Fruit fly (Drosophila melanogaster) whole organism, embryonic: Measurements from ENCODE around the gene CG10365.

Source experiments
- CG11723 ChIP-seq: fragments of 200-800 bp; sonication (Bioruptor generic); optimal IDR thresholded peaks from 2 replicates; lab custom pipeline; 2017; ENCODE audit warnings: missing biosample characterization, mild to moderate bottlenecking, missing genetic modification characterization
- CG12769 ChIP-seq: fragments of 200-800 bp; sonication (Bioruptor generic); optimal IDR thresholded peaks from 2 replicates; lab custom pipeline; 2019; ENCODE audit warnings: missing biosample characterization, mild to moderate bottlenecking, missing genetic modification characterization, moderate library complexity
- CG14667 ChIP-seq: fragments of 200-800 bp; sonication (Bioruptor generic); IDR thresholded peaks from 2 replicates; pipeline ENCODE4 v1.3.6; 2022; ENCODE audit warnings: missing biosample characterization, missing genetic modification characterization
- CG16779 ChIP-seq: fragments of 200-800 bp; sonication (Bioruptor generic); IDR thresholded peaks from 2 replicates; pipeline ENCODE4 v1.3.6; 2022; ENCODE audit warnings: missing biosample characterization, missing genetic modification characterization
- Dad ChIP-seq: fragments of 200-800 bp; sonication (Bioruptor generic); optimal IDR thresholded peaks from 3 replicates; lab custom pipeline; 2016; ENCODE audit warnings: missing biosample characterization, missing genetic modification characterization
- crp ChIP-seq, 2 experiments: fragments of 200-800 bp; sonication (Bioruptor generic); optimal IDR thresholded peaks; 2 replicates in 1 of 2; 3 replicates in 1 of 2; lab custom pipeline; 2017; ENCODE audit warnings: missing biosample characterization in 2 of 2, missing genetic modification characterization in 2 of 2, mild to moderate bottlenecking in 1 of 2, moderate library complexity in 1 of 2
- eyg ChIP-seq: fragments of 200-800 bp; sonication (Bioruptor generic); optimal IDR thresholded peaks from 3 replicates; lab custom pipeline; 2016; ENCODE audit warnings: missing biosample characterization, missing genetic modification characterization
- nau ChIP-seq: fragments of 200-800 bp; sonication (Bioruptor generic); optimal IDR thresholded peaks from 3 replicates; lab custom pipeline; 2017; ENCODE audit warnings: missing biosample characterization, mild to moderate bottlenecking, missing genetic modification characterization, missing genetic modification reagents
- pfk ChIP-seq: fragments of 200-800 bp; sonication (Bioruptor generic); optimal IDR thresholded peaks from 2 replicates; lab custom pipeline; 2018; ENCODE audit warnings: missing biosample characterization, mild to moderate bottlenecking, missing genetic modification characterization, moderate library complexity
- sd ChIP-seq: fragments of 200-800 bp; sonication (Bioruptor generic); optimal IDR thresholded peaks from 3 replicates; lab custom pipeline; 2018; ENCODE audit warnings: missing biosample characterization, mild to moderate bottlenecking, missing genetic modification characterization, moderate library complexity
- zf30C ChIP-seq: fragments of 200-800 bp; sonication (Bioruptor generic); optimal IDR thresholded peaks from 3 replicates; lab custom pipeline; 2018; ENCODE audit warnings: missing biosample characterization, mild to moderate bottlenecking, missing genetic modification characterization

- no peak for TF ChIP-seq nau (GFP tag; lab: Kevin White, UChicago)
- no peak for TF ChIP-seq eyg
- no peak for TF ChIP-seq sd
- no peak for TF ChIP-seq Dad (GFP tag; lab: Kevin White, UChicago)
- TF ChIP-seq CG12769 (tag; lab: Kevin White, UChicago), result no peak
- TF ChIP-seq CG14667 (GFP tag; lab: Robert Waterston, UW), result no peak
- TF ChIP-seq pfk (GFP tag; lab: Kevin White, UChicago), result no peak
- TF ChIP-seq zf30C, result no peak
- TF ChIP-seq CG11723, result no peak
- no peak for TF ChIP-seq CG16779 (GFP tag; lab: Robert Waterston, UW)
- TF ChIP-seq crp (GFP tag; optimal IDR thresholded peaks at IDR 0.05; lab: Kevin White, UChicago), result no peak
Observed at dm6 chr3R:23683757-23684156, 39.4 kb upstream of the CG10365 start, which contains the start of gene CG18754.
